Fruit fly (Drosophila melanogaster): ENCODE results near the gene psidin.

- TF ChIP-seq CG12605 (GFP tag; IDR thresholded peaks at IDR 0.05) (peak; percentile 54), CG4496 (GFP tag; IDR thresholded peaks at IDR 0.05) (peak; percentile 89), CG13204 (GFP tag; optimal IDR thresholded peaks at IDR 0.05) (peak; percentile 23), D1 (tag; optimal IDR thresholded peaks at IDR 0.05) (no peak), CG32121 (GFP tag; IDR thresholded peaks at IDR 0.05) (peak; percentile 47; the same call in 1 of the 2 replicates), EcR (GFP tag; optimal IDR thresholded peaks at IDR 0.05) (no peak), Ets98B (GFP tag; IDR thresholded peaks at IDR 0.05) (peak; percentile 71), CG8159 (tag; optimal IDR thresholded peaks at IDR 0.05) (peak; percentile 63)
Observed at dm6 chr3R:19998418-19998817, 23.1 kb upstream of the psidin start.

Data from whole organism, pupa.